Worm (Caenorhabditis elegans) whole organism, mixed stage, embryonic: Measurements from ENCODE around the gene dot-1.4.

ENCODE experiments used
- M03D4.4 ChIP-seq: sonication (generic microtip); optimal IDR thresholded peaks from 2 replicates; lab custom pipeline; 2017; ENCODE audit warnings: mild to moderate bottlenecking, missing genetic modification characterization, missing compliant biosample characterization
- bed-3 ChIP-seq: fragments of 200-800 bp; sonication (Bioruptor generic); optimal IDR thresholded peaks from 3 replicates; lab custom pipeline; 2018; ENCODE audit warnings: mild to moderate bottlenecking, missing genetic modification characterization, moderate library complexity, missing compliant biosample characterization
- blmp-1 ChIP-seq: fragments of 150-350 bp; optimal IDR thresholded peaks from 2 replicates; lab custom pipeline; 2014; ENCODE audit warnings: missing biosample characterization, missing genetic modification characterization
- ceh-39 ChIP-seq: fragments of 150-350 bp; optimal IDR thresholded peaks from 2 replicates; lab custom pipeline; 2014; ENCODE audit warnings: missing biosample characterization, missing genetic modification characterization
- ceh-43 ChIP-seq: fragments of 200-800 bp; sonication (Bioruptor generic); optimal IDR thresholded peaks from 2 replicates; lab custom pipeline; 2018; ENCODE audit warnings: mild to moderate bottlenecking, missing genetic modification characterization, moderate library complexity, missing compliant biosample characterization
- ceh-83 ChIP-seq: fragments of 200-800 bp; sonication (Bioruptor generic); optimal IDR thresholded peaks from 2 replicates; lab custom pipeline; 2018; ENCODE audit warnings: mild to moderate bottlenecking, missing genetic modification characterization, missing compliant biosample characterization
- ces-1 ChIP-seq: fragments of 150-350 bp; optimal IDR thresholded peaks from 2 replicates; lab custom pipeline; 2014; ENCODE audit warnings: missing biosample characterization, missing genetic modification reagents, missing genetic modification characterization
- cnd-1 ChIP-seq: fragments of 200-800 bp; sonication (Bioruptor generic); optimal IDR thresholded peaks from 2 replicates; lab custom pipeline; 2018; ENCODE audit warnings: mild to moderate bottlenecking, missing genetic modification characterization, missing compliant biosample characterization
- drap-1 ChIP-seq: fragments of 200-800 bp; sonication (Bioruptor generic); optimal IDR thresholded peaks from 3 replicates; lab custom pipeline; 2018; ENCODE audit warnings: mild to moderate bottlenecking, missing genetic modification characterization, missing compliant biosample characterization
- elt-1 ChIP-seq: sonication (generic microtip); optimal IDR thresholded peaks from 2 replicates; lab custom pipeline; 2017; ENCODE audit warnings: missing genetic modification characterization, mild to moderate bottlenecking, missing compliant biosample characterization, antibody characterized with exemption, moderate library complexity, borderline replicate concordance; ENCODE audit not compliant: insufficient read depth
- elt-3 ChIP-seq: fragments of 150-350 bp; optimal IDR thresholded peaks from 2 replicates; lab custom pipeline; 2014; ENCODE audit warnings: missing biosample characterization, missing genetic modification characterization
- flh-1 ChIP-seq: fragments of 200-800 bp; sonication (Bioruptor generic); optimal IDR thresholded peaks from 2 replicates; lab custom pipeline; 2018; ENCODE audit warnings: mild to moderate bottlenecking, missing genetic modification characterization, moderate library complexity, missing compliant biosample characterization
- ham-2 ChIP-seq: fragments of 200-800 bp; sonication (Bioruptor generic); optimal IDR thresholded peaks from 2 replicates; lab custom pipeline; 2018; ENCODE audit warnings: mild to moderate bottlenecking, missing genetic modification characterization, missing compliant biosample characterization
- lin-13 ChIP-seq: fragments of 150-350 bp; optimal IDR thresholded peaks from 2 replicates; lab custom pipeline; 2014; ENCODE audit warnings: missing biosample characterization, missing genetic modification characterization
- lin-32 ChIP-seq: fragments of 200-800 bp; sonication (Bioruptor generic); optimal IDR thresholded peaks from 2 replicates; lab custom pipeline; 2018; ENCODE audit warnings: mild to moderate bottlenecking, missing genetic modification characterization, missing compliant biosample characterization
- lsy-2 ChIP-seq: fragments of 150-350 bp; optimal IDR thresholded peaks from 2 replicates; lab custom pipeline; 2014; ENCODE audit warnings: missing biosample characterization, missing genetic modification characterization
- mab-5 ChIP-seq: fragments of 150-350 bp; optimal IDR thresholded peaks from 2 replicates; lab custom pipeline; 2014; ENCODE audit warnings: missing biosample characterization, missing genetic modification characterization
- mls-2 ChIP-seq: sonication (generic microtip); optimal IDR thresholded peaks from 2 replicates; lab custom pipeline; 2016; ENCODE audit warnings: mild to moderate bottlenecking, missing genetic modification characterization, moderate library complexity, missing compliant biosample characterization
- nhr-12 ChIP-seq: fragments of 150-350 bp; optimal IDR thresholded peaks from 2 replicates; lab custom pipeline; 2014; ENCODE audit warnings: missing biosample characterization, missing genetic modification characterization
- nhr-2 ChIP-seq: fragments of 150-350 bp; optimal IDR thresholded peaks from 2 replicates; lab custom pipeline; 2014; ENCODE audit warnings: missing biosample characterization, missing genetic modification characterization
- nhr-237 ChIP-seq: fragments of 150-350 bp; optimal IDR thresholded peaks from 2 replicates; lab custom pipeline; 2014; ENCODE audit warnings: missing biosample characterization, missing genetic modification characterization
- nhr-28 ChIP-seq: fragments of 150-350 bp; optimal IDR thresholded peaks from 2 replicates; lab custom pipeline; 2014; ENCODE audit warnings: missing biosample characterization, missing genetic modification characterization
- nhr-76 ChIP-seq: sonication (generic microtip); optimal IDR thresholded peaks from 2 replicates; lab custom pipeline; 2017; ENCODE audit warnings: missing biosample characterization, missing genetic modification characterization
- pha-4 ChIP-seq: fragments of 150-350 bp; optimal IDR thresholded peaks from 2 replicates; lab custom pipeline; 2018; ENCODE audit warnings: missing biosample characterization, missing genetic modification reagents, missing genetic modification characterization
- sem-2 ChIP-seq: fragments of 200-800 bp; sonication (Bioruptor generic); optimal IDR thresholded peaks from 2 replicates; lab custom pipeline; 2018; ENCODE audit warnings: mild to moderate bottlenecking, missing genetic modification characterization, missing compliant biosample characterization
- sptf-1 ChIP-seq: sonication (generic microtip); optimal IDR thresholded peaks from 2 replicates; lab custom pipeline; 2017; ENCODE audit warnings: mild to moderate bottlenecking, missing genetic modification characterization, moderate library complexity, missing compliant biosample characterization
- tbx-8 ChIP-seq: fragments of 200-800 bp; sonication (Bioruptor generic); optimal IDR thresholded peaks from 2 replicates; lab custom pipeline; 2018; ENCODE audit warnings: mild to moderate bottlenecking, missing genetic modification characterization, moderate library complexity, missing compliant biosample characterization
- unc-120 ChIP-seq: sonication (generic microtip); optimal IDR thresholded peaks from 2 replicates; lab custom pipeline; 2017; ENCODE audit warnings: missing genetic modification characterization, missing compliant biosample characterization; ENCODE audit not compliant: poor library complexity, severe bottlenecking
- unc-39 ChIP-seq: fragments of 150-350 bp; optimal IDR thresholded peaks from 2 replicates; lab custom pipeline; 2014; ENCODE audit warnings: missing biosample characterization, missing genetic modification characterization
- unc-62 ChIP-seq: fragments of 150-350 bp; optimal IDR thresholded peaks from 2 replicates; lab custom pipeline; 2014; ENCODE audit warnings: missing biosample characterization, missing genetic modification reagents, missing genetic modification characterization
- zip-8 ChIP-seq: fragments of 150-350 bp; optimal IDR thresholded peaks from 2 replicates; lab custom pipeline; 2014; ENCODE audit warnings: missing biosample characterization, missing genetic modification characterization

The dot-1.4 gene

ce11 chrX:11931559-11931958 lies at the start of gene dot-1.4:
TSS of gene dot-1.4 (minus strand) at chrX:11931659.
- TF ChIP-seq drap-1 (GFP tag; lab: Kevin White, UChicago) (no peak), ceh-83 (no peak), sptf-1 (tag; lab: Kevin White, UChicago) (no peak), unc-120 (tag; lab: Kevin White, UChicago) (no peak), bed-3 (no peak), sem-2 (no peak), mls-2 (tag; lab: Kevin White, UChicago) (no peak), unc-39 (tag; lab: Kevin White, UChicago) (no peak), ces-1 (no peak), ham-2 (GFP tag; lab: Kevin White, UChicago) (no peak), pha-4 (tag; lab: Kevin White, UChicago) (no peak), ceh-39 (tag; lab: Kevin White, UChicago) (no peak), elt-3 (no peak), elt-1 (tag; lab: Kevin White, UChicago) (no peak), cnd-1 (tag; lab: Kevin White, UChicago) (no peak), zip-8 (tag; lab: Kevin White, UChicago) (no peak), M03D4.4 (tag; lab: Kevin White, UChicago) (no peak)

ce11 chrX:11974629-11975085 lies 43.2 kb upstream of the dot-1.4 start, which contains the start of gene set-6:
TSS of gene set-6 (minus strand) at chrX:11974679.
- TF ChIP-seq nhr-237 (tag; lab: Kevin White, UChicago), result peak; percentile 13
- TF ChIP-seq ces-1, result peak; percentile 85
- no peak for TF ChIP-seq nhr-2 (tag; lab: Kevin White, UChicago)
- TF ChIP-seq, all 35 proteins: peak for 2

ce11 chrX:11971323-11971722 lies 39.9 kb upstream of the dot-1.4 start:
- no peak for TF ChIP-seq nhr-28 (tag; lab: Kevin White, UChicago)
- TF ChIP-seq unc-62 (GFP tag; lab: Kevin White, UChicago), result no peak
- TF ChIP-seq cnd-1 (tag; lab: Kevin White, UChicago), result no peak
- TF ChIP-seq pha-4 (tag; lab: Kevin White, UChicago), result no peak
- no peak for TF ChIP-seq ces-1
- TF ChIP-seq flh-1, result no peak
- TF ChIP-seq elt-1 (tag; lab: Kevin White, UChicago), result no peak
- no peak for TF ChIP-seq tbx-8 (GFP tag; lab: Kevin White, UChicago)

ce11 chrX:11969554-11969953 lies 38.1 kb upstream of the dot-1.4 start:
- TF ChIP-seq lsy-2 (tag; lab: Kevin White, UChicago), result no peak
- TF ChIP-seq ceh-83, result no peak
- no peak for TF ChIP-seq nhr-76 (tag; lab: Kevin White, UChicago)
- TF ChIP-seq bed-3, result no peak
- no peak for TF ChIP-seq lin-32 (GFP tag; lab: Kevin White, UChicago)
- TF ChIP-seq unc-120 (tag; lab: Kevin White, UChicago), result no peak
- TF ChIP-seq cnd-1 (tag; lab: Kevin White, UChicago), result no peak
- TF ChIP-seq mab-5 (tag; lab: Kevin White, UChicago), result no peak
- TF ChIP-seq pha-4 (tag; lab: Kevin White, UChicago), result no peak
- no peak for TF ChIP-seq drap-1 (GFP tag; lab: Kevin White, UChicago)
- TF ChIP-seq ceh-39 (tag; lab: Kevin White, UChicago), result no peak
- TF ChIP-seq tbx-8 (GFP tag; lab: Kevin White, UChicago), result no peak
- TF ChIP-seq nhr-237 (tag; lab: Kevin White, UChicago), result no peak
- no peak for TF ChIP-seq unc-39 (tag; lab: Kevin White, UChicago)

- TF ChIP-seq lin-13 (no peak), flh-1 (no peak), nhr-28 (tag; lab: Kevin White, UChicago) (no peak), nhr-12 (no peak), blmp-1 (tag; lab: Kevin White, UChicago) (no peak), sptf-1 (tag; lab: Kevin White, UChicago) (no peak), mab-5 (tag; lab: Kevin White, UChicago) (no peak), elt-3 (no peak), ceh-43 (GFP tag; lab: Kevin White, UChicago) (no peak), ceh-83 (no peak), elt-1 (tag; lab: Kevin White, UChicago) (no peak), lin-32 (GFP tag; lab: Kevin White, UChicago) (no peak), lsy-2 (tag; lab: Kevin White, UChicago) (no peak)
Measured at ce11 chrX:11969085-11969484, 37.6 kb upstream of the dot-1.4 start.
